Worm (Caenorhabditis elegans) whole organism, early embryonic: ENCODE data around the gene fbxa-171.

Experiments used
- B0310.2 ChIP-seq: sonication (generic microtip); optimal IDR thresholded peaks from 2 replicates; lab custom pipeline; 2016; ENCODE audit warnings: mild to moderate bottlenecking, missing genetic modification characterization, missing compliant biosample characterization
- ama-1 ChIP-seq: fragments of 150-350 bp; optimal IDR thresholded peaks from 2 replicates; lab custom pipeline; 2014
- flt-1 ChIP-seq: fragments of 200-800 bp; sonication (Bioruptor generic); IDR thresholded peaks from 2 replicates; pipeline ENCODE4 v1.3.6; 2022; ENCODE audit warnings: missing genetic modification characterization, missing compliant biosample characterization
- tbx-37 ChIP-seq: fragments of 200-800 bp; sonication (Bioruptor generic); conservative IDR thresholded peaks from 2 replicates; pipeline ENCODE4 v1.3.6; 2022; ENCODE audit warnings: missing genetic modification reagents, missing genetic modification characterization, missing compliant biosample characterization

ce11 chrV:17520735-17521134, 45.1 kb downstream of the fbxa-171 start, which contains the start of gene fbxa-136:
- TF ChIP-seq B0310.2 (tag; lab: Kevin White, UChicago) (no peak), tbx-37 (GFP tag; lab: Robert Waterston, UW) (no peak), ama-1 (no peak), flt-1 (no peak)
